Worm (Caenorhabditis elegans): ENCODE results near the gene H08M01.1.

DNA sequence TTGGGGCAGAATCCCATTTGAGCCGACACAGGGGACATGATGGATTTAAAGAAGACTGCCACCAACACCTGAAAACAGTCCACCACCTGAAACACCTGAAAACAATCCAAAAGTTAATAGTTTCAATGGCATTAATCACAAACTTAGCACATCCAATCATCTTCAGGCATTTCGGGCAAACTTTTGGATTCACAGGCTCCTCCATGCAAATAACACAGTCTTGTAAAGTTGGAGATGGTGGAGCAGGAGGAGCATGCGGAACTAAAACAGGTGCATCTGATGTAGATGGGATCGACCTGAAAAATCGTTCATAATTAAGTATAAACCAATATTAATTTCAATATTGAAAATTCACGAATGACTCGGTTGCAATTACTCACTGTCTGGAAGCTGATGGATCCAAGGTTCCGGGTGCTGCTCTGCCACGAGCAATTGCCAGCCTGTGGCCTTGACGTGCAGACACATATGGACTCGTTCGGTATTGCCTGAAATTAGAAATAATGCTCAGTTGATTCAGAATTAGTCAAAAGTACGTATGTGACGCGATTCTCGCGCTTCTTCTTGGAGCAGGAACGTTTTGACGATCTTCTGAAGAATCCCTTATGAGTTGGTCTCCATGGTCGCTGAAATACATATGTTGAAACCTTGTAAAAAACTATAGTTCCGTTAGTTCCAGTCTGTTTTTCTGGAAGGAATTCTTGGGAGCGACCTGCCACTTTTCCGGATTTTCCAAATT is 1.6 kb downstream of the H08M01.1 start:
- TF ChIP-seq ama-1 (optimal IDR thresholded peaks at IDR 0.05) (no peak), flt-1 (GFP tag; IDR thresholded peaks at IDR 0.05) (no peak)

Data from whole organism, early embryonic.